Worm (Caenorhabditis elegans) whole organism, L4/young adult: ENCODE data around the gene memo-1.

Experiments
- W03F9.2 ChIP-seq: fragments of 150-350 bp; optimal IDR thresholded peaks from 2 replicates; lab custom pipeline; 2014; ENCODE audit warnings: missing biosample characterization, missing genetic modification characterization
- dao-5 ChIP-seq: sonication (generic microtip); optimal IDR thresholded peaks from 2 replicates; lab custom pipeline; 2016; ENCODE audit warnings: missing genotype, missing genetic modification characterization, moderate library complexity, missing compliant biosample characterization
- him-1 ChIP-seq: sonication (generic microtip); optimal IDR thresholded peaks from 2 replicates; lab custom pipeline; 2016; ENCODE audit warnings: missing genotype, missing genetic modification reagents, missing genetic modification characterization, missing compliant biosample characterization

DNA sequence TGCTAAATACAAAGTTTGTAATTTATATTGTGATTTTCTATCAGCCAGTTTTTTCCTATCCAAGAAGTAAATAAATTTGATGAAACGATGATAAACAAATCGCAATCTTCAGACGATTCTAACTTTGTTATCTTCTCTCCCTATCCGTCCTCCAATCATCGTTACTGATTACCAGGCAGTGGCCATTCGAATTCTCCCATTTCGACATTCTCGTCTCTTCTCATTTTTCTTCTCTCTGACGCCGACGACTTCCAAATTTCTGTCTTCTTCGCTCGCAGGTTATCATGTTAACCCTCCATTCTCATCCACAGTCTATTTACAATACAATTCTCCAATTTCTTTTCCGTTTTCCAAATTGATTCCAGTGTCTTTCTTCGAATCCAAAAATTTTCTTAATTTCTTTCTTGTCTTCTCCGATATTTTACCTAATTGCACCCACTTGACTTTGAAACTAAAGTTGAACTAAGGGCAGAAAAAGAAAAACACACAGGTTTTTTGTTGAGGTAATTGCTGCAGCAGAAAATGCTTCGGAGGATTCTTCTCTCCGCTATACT, 31.5 kb upstream of the memo-1 start, which contains the start of gene F40A3.2:
- TF ChIP-seq him-1 (tag; lab: Kevin White, UChicago) (no peak), dao-5 (tag; lab: Kevin White, UChicago) (no peak), W03F9.2 (tag; lab: Kevin White, UChicago) (no peak)
